Worm (Caenorhabditis elegans): Measurements from ENCODE around the gene csa-1.

ce11 chrII:9279016-9279415 lies 40.5 kb downstream of the csa-1 start:
- TF ChIP-seq ref-1 (GFP tag; conservative IDR thresholded peaks at IDR 0.05) (no peak), T22C8.4 (GFP tag; IDR thresholded peaks at IDR 0.05) (no peak)

Data from whole organism, midembryonic.